Worm (Caenorhabditis elegans) whole organism, L4 larva: Measurements from ENCODE around the gene clc-11.

Source experiments
- aly-2 ChIP-seq: sonication (generic microtip); optimal IDR thresholded peaks from 2 replicates; lab custom pipeline; 2018; ENCODE audit warnings: missing biosample characterization, missing genetic modification characterization
- ama-1 ChIP-seq: fragments of 150-350 bp; optimal IDR thresholded peaks from 2 replicates; lab custom pipeline; 2014; ENCODE audit warnings: inconsistent platforms, mixed read lengths
- fos-1 ChIP-seq: fragments of 150-350 bp; optimal IDR thresholded peaks from 2 replicates; lab custom pipeline; 2014; ENCODE audit warnings: missing biosample characterization, missing genetic modification characterization
- lin-38 ChIP-seq: fragments of 200-800 bp; sonication (Bioruptor generic); IDR thresholded peaks from 2 replicates; pipeline ENCODE4 v1.3.6; 2022; ENCODE audit warnings: missing genetic modification reagents, missing genetic modification characterization, missing compliant biosample characterization
- nhr-237 ChIP-seq: sonication (generic microtip); optimal IDR thresholded peaks from 2 replicates; lab custom pipeline; 2017; ENCODE audit warnings: missing biosample characterization, missing genetic modification characterization
- nhr-41 ChIP-seq: fragments of 200-800 bp; sonication (Bioruptor generic); IDR thresholded peaks from 2 replicates; pipeline ENCODE4 v1.3.6; 2022; ENCODE audit warnings: missing genetic modification reagents, missing genetic modification characterization, missing compliant biosample characterization
- nhr-6 ChIP-seq: fragments of 150-350 bp; optimal IDR thresholded peaks from 2 replicates; lab custom pipeline; 2014; ENCODE audit warnings: missing biosample characterization, missing genetic modification characterization
- nhr-76 ChIP-seq: fragments of 150-350 bp; optimal IDR thresholded peaks from 2 replicates; lab custom pipeline; 2014; ENCODE audit warnings: missing biosample characterization, missing genetic modification characterization
- nhr-77 ChIP-seq: fragments of 150-350 bp; optimal IDR thresholded peaks from 2 replicates; lab custom pipeline; 2014; ENCODE audit warnings: missing biosample characterization, missing genetic modification characterization
- pha-4 ChIP-seq, 2 experiments: fragments of 150-350 bp in 1 of 2; fragments of 200-800 bp in 1 of 2; sonication (Bioruptor generic) in 1 of 2; IDR thresholded peaks in 1 of 2; optimal IDR thresholded peaks in 1 of 2; 2 replicates each; pipeline versions ENCODE4 v1.3.6 to Lab custom; 2014 to 2022; ENCODE audit warnings: missing genetic modification characterization in 2 of 2, missing genetic modification reagents in 2 of 2, missing biosample characterization in 1 of 2, missing compliant biosample characterization in 1 of 2
- pqm-1 ChIP-seq: sonication (generic microtip); optimal IDR thresholded peaks from 2 replicates; lab custom pipeline; 2017; ENCODE audit warnings: missing biosample characterization, missing genetic modification characterization

DNA sequence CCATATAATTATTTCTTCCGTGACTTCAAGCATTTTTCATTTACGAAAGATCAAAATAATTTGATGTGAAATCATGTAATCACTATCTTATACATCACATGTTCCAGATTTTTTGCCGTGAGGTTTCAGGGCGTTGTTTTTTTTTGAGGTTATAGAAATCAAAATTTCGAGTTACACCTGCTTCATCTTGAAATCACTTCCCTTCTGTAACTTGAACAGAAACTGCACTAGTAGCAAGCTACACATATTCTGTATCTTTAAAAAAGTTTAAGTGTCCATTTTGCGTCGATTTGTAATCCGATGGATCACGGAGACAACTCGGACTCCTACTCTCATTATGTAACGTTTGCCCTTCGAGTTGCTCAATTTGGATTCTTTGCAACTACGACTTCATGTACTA, 48.7 kb downstream of the clc-11 start, which contains the start of gene F22B8.3:
- no peak for TF ChIP-seq lin-38 (GFP tag; lab: Robert Waterston, UW)
- no peak for TF ChIP-seq ama-1 (lab: Kevin White, UChicago)
- no peak for TF ChIP-seq nhr-76 (tag; lab: Kevin White, UChicago)
- no peak for TF ChIP-seq nhr-77 (tag; lab: Kevin White, UChicago)
- no peak for TF ChIP-seq nhr-237
- no peak for TF ChIP-seq nhr-6 (tag; lab: Kevin White, UChicago)
- TF ChIP-seq pqm-1 (tag; lab: Kevin White, UChicago), result no peak
- TF ChIP-seq nhr-41 (GFP tag; lab: Robert Waterston, UW), result no peak
- TF ChIP-seq aly-2, result no peak
- no peak for TF ChIP-seq pha-4 (GFP tag; IDR thresholded peaks at IDR 0.05; lab: Robert Waterston, UW)
- TF ChIP-seq pha-4 (tag; optimal IDR thresholded peaks at IDR 0.05; lab: Kevin White, UChicago), result no peak
- TF ChIP-seq fos-1 (tag; lab: Kevin White, UChicago), result no peak
